Fruit fly (Drosophila melanogaster) whole organism, larva: ENCODE measurements around the gene CG32445.

ENCODE experiments used
- noc ChIP-seq: fragments of 200-800 bp; sonication (Bioruptor generic); optimal IDR thresholded peaks from 3 replicates; lab custom pipeline; 2019; ENCODE audit warnings: missing biosample characterization, mild to moderate bottlenecking, missing genetic modification characterization, moderate library complexity

The CG32445 gene

dm6 chr3L:21639059-21639458, at the start of gene CG32445:
Gene CG32445, plus strand, starts transcription at chr3L:21639359.
- no peak for TF ChIP-seq noc (tag; lab: Kevin White, UChicago)

- no peak for TF ChIP-seq noc (tag; lab: Kevin White, UChicago)
Observed at dm6 chr3L:21591247-21591646, 47.9 kb upstream of the CG32445 start.

dm6 chr3L:21594408-21594807, 44.8 kb upstream of the CG32445 start:
- no peak for TF ChIP-seq noc (tag; lab: Kevin White, UChicago)

- no peak for TF ChIP-seq noc (tag; lab: Kevin White, UChicago)
Observed at dm6 chr3L:21598337-21598736, 40.8 kb upstream of the CG32445 start.

dm6 chr3L:21602275-21602674, 36.9 kb upstream of the CG32445 start:
- TF ChIP-seq noc (tag; lab: Kevin White, UChicago), result no peak

dm6 chr3L:21604265-21604664, 34.9 kb upstream of the CG32445 start:
- TF ChIP-seq noc (tag; lab: Kevin White, UChicago), result no peak

dm6 chr3L:21610535-21610934, 28.6 kb upstream of the CG32445 start:
- TF ChIP-seq noc (tag; lab: Kevin White, UChicago), result no peak

- TF ChIP-seq noc (tag; lab: Kevin White, UChicago), result no peak
Observed at dm6 chr3L:21617354-21617753, 21.8 kb upstream of the CG32445 start, which contains the start of the genes S1P and CG11307. Gene S1P, minus strand, starts transcription at chr3L:21617376. Gene CG11307, plus strand, starts transcription at chr3L:21617623.

- TF ChIP-seq noc (tag; lab: Kevin White, UChicago), result no peak
Observed at dm6 chr3L:21625547-21625946, 13.6 kb upstream of the CG32445 start, which contains the start of the genes CG7166 and Alg11. Gene CG7166, minus strand, starts transcription at chr3L:21625647. Gene Alg11, plus strand, starts transcription at chr3L:21625806.

- no peak for TF ChIP-seq noc (tag; lab: Kevin White, UChicago)
Observed at dm6 chr3L:21626036-21626614, 13.0 kb upstream of the CG32445 start.

dm6 chr3L:21634152-21634689, 4.9 kb upstream of the CG32445 start, which contains the start of gene MED1:
Gene MED1, minus strand, starts transcription at chr3L:21634446.
- TF ChIP-seq noc (tag; lab: Kevin White, UChicago), result no peak

dm6 chr3L:21635208-21635607, 4.0 kb upstream of the CG32445 start, which contains the start of gene ORMDL:
Gene ORMDL, plus strand, starts transcription at chr3L:21635305.
- no peak for TF ChIP-seq noc (tag; lab: Kevin White, UChicago)

- TF ChIP-seq noc (tag; lab: Kevin White, UChicago), result peak; percentile 50
Observed at dm6 chr3L:21636265-21636993, 2.7 kb upstream of the CG32445 start, which contains the start of gene CG32444. Gene CG32444, plus strand, starts transcription at chr3L:21636947.

dm6 chr3L:21640815-21641214, 1.7 kb downstream of the CG32445 start, which contains the start of gene Atox1:
Gene Atox1, plus strand, starts transcription at chr3L:21640995.
- TF ChIP-seq noc (tag; lab: Kevin White, UChicago), result peak; percentile 16

dm6 chr3L:21642908-21643572, 3.9 kb downstream of the CG32445 start:
- no peak for TF ChIP-seq noc (tag; lab: Kevin White, UChicago)

- no peak for TF ChIP-seq noc (tag; lab: Kevin White, UChicago)
Observed at dm6 chr3L:21644176-21644575, 5.0 kb downstream of the CG32445 start.
